Worm (Caenorhabditis elegans): ENCODE measurements around the gene F55G1.1.

Gene F55G1.1

DNA sequence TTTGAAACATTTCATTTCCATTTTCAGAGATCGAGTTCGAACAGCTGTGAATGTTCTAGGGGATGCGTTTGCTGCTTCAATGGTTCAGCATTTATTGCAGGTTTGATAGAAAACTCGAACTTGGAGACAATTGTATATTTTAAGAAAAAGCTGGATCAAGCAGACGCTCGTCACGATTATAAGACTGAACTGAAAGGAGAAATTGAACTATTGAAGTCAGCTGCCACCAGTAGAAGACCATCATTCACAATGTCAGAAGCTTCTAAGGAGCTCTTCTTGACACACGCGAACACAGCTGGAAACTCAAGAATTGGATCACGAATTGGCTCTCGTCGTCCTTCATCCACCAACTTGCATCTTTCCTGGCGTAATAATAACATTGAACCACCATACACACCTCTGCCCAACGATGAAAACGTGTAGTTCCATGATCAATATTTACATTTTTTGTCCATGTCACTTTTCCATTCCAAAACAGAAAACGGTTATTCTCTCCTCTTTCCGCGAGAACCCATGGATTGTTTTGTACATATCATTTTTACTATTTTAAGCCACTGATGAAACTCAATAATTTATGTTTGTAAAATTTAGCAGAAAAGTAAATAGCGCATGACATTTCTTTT is 14.4 kb downstream of the F55G1.1 start (continued):
- TF ChIP-seq skn-1 (tag; optimal IDR thresholded peaks at IDR 0.05), result no peak
- TF ChIP-seq zfp-3 (GFP tag; conservative IDR thresholded peaks at IDR 0.05), result peak; percentile 73; the same call in 1 of the 2 replicates
- TF ChIP-seq ztf-7 (tag; optimal IDR thresholded peaks at IDR 0.05), result no peak
- TF ChIP-seq mep-1 (tag; optimal IDR thresholded peaks at IDR 0.05), result peak; percentile 61
- TF ChIP-seq lir-3 (tag; optimal IDR thresholded peaks at IDR 0.05), result no peak
- no peak for TF ChIP-seq nhr-111 (GFP tag; optimal IDR thresholded peaks at IDR 0.05)
- TF ChIP-seq aha-1 (tag), result peak; percentile 93
- TF ChIP-seq duxl-1 (tag; optimal IDR thresholded peaks at IDR 0.05; ENCODE audit: poor library complexity), result peak; percentile 12
- no peak for TF ChIP-seq Y105C5A.15 (GFP tag; IDR thresholded peaks at IDR 0.05)
- no peak for TF ChIP-seq nhr-76 (tag; optimal IDR thresholded peaks at IDR 0.05)
- TF ChIP-seq spr-3 (GFP tag; optimal IDR thresholded peaks at IDR 0.05), result no peak
- TF ChIP-seq ceh-20 (GFP tag; IDR thresholded peaks at IDR 0.05), result no peak
- no peak for TF ChIP-seq mxl-3 (GFP tag; optimal IDR thresholded peaks at IDR 0.05)
- TF ChIP-seq F10B5.3 (tag; optimal IDR thresholded peaks at IDR 0.05), result no peak
- TF ChIP-seq fos-1 (tag; optimal IDR thresholded peaks at IDR 0.05), result no peak
- TF ChIP-seq tag-97 (GFP tag; IDR thresholded peaks at IDR 0.05), result no peak
- no peak for TF ChIP-seq lin-29 (GFP tag; IDR thresholded peaks at IDR 0.05)
- peak; percentile 13; the same call in 1 of the 2 replicates for TF ChIP-seq Y48G9A.11 (GFP tag; IDR thresholded peaks at IDR 0.05)
- TF ChIP-seq unc-62 (GFP tag; optimal IDR thresholded peaks at IDR 0.05 in 1 of 2), result peak in 1 of 2 experiments; percentile 74
- TF ChIP-seq unc-62 (tag; optimal IDR thresholded peaks at IDR 0.05), result no peak
- no peak for TF ChIP-seq ceh-32 (tag; optimal IDR thresholded peaks at IDR 0.05; ENCODE audit: poor library complexity)
- no peak for TF ChIP-seq gei-8 (GFP tag; optimal IDR thresholded peaks at IDR 0.05)
- TF ChIP-seq nhr-41 (GFP tag; IDR thresholded peaks at IDR 0.05), result no peak
- no peak for TF ChIP-seq ces-1 (GFP tag; optimal IDR thresholded peaks at IDR 0.05)
- no peak for TF ChIP-seq lin-39 (tag; optimal IDR thresholded peaks at IDR 0.05)
- peak; percentile 32 for TF ChIP-seq nhr-10 (tag; optimal IDR thresholded peaks at IDR 0.05)
- peak; percentile 53 for TF ChIP-seq lin-38 (GFP tag; IDR thresholded peaks at IDR 0.05)
- peak; percentile 34 for TF ChIP-seq nhr-25 (tag; optimal IDR thresholded peaks at IDR 0.05; ENCODE audit: borderline replicate concordance, insufficient read depth)
- no peak for TF ChIP-seq rbr-2 (tag; optimal IDR thresholded peaks at IDR 0.05)
- TF ChIP-seq attf-4 (tag; optimal IDR thresholded peaks at IDR 0.05), result no peak
- no peak for TF ChIP-seq ceh-28 (tag; optimal IDR thresholded peaks at IDR 0.05)
- no peak for TF ChIP-seq nhr-237 (tag; optimal IDR thresholded peaks at IDR 0.05)
- TF ChIP-seq F26F4.8 (GFP tag; conservative IDR thresholded peaks at IDR 0.05), result 0 out of 2 replicates have a peak, but pooled peaks have one; percentile 12
- no peak; the same call in 1 of the 2 replicates for TF ChIP-seq ZK337.2 (GFP tag; IDR thresholded peaks at IDR 0.05)
- TF ChIP-seq dmd-9 (GFP tag; IDR thresholded peaks at IDR 0.05), result no peak
- no peak for TF ChIP-seq zip-2 (tag; optimal IDR thresholded peaks at IDR 0.05)
- peak; percentile 50; the same call in 1 of the 2 replicates for TF ChIP-seq arid-1 (GFP tag; conservative IDR thresholded peaks at IDR 0.05)
- peak; percentile 29 for TF ChIP-seq hlh-11 (tag; optimal IDR thresholded peaks at IDR 0.05)
- TF ChIP-seq F44E2.7 (GFP tag; IDR thresholded peaks at IDR 0.05), result no peak
- no peak for TF ChIP-seq tra-1 (GFP tag; IDR thresholded peaks at IDR 0.05)
- TF ChIP-seq R02D3.7 (tag; optimal IDR thresholded peaks at IDR 0.05), result no peak
- no peak for TF ChIP-seq pqm-1 (tag; optimal IDR thresholded peaks at IDR 0.05)
- no peak for TF ChIP-seq mdl-1 (tag; optimal IDR thresholded peaks at IDR 0.05)
- TF ChIP-seq zfp-2 (tag; optimal IDR thresholded peaks at IDR 0.05), result no peak
- TF ChIP-seq nhr-6 (tag; optimal IDR thresholded peaks at IDR 0.05), result no peak
- TF ChIP-seq jun-1 (tag; optimal IDR thresholded peaks at IDR 0.05), result no peak
- TF ChIP-seq unc-130 (GFP tag; optimal IDR thresholded peaks at IDR 0.05), result peak; percentile 31
- TF ChIP-seq nhr-11 (tag; optimal IDR thresholded peaks at IDR 0.05), result no peak
- peak; percentile 40 for TF ChIP-seq dmd-6 (GFP tag; IDR thresholded peaks at IDR 0.05)
- TF ChIP-seq Y75B8A.6 (GFP tag; IDR thresholded peaks at IDR 0.05), result no peak
- TF ChIP-seq daf-19 (GFP tag; conservative IDR thresholded peaks at IDR 0.05), result no peak
- peak; percentile 45 for TF ChIP-seq F49E8.2 (tag; optimal IDR thresholded peaks at IDR 0.05; ENCODE audit: borderline replicate concordance)

All from whole organism, L4 larva.